Fruit fly (Drosophila melanogaster) whole organism, pupa: ENCODE measurements around the gene CG6770.
A peak's percentile ranks its signal among the peaks of the same experiment; 100 is the strongest.

Experiments
- CG15710 ChIP-seq: fragments of 200-800 bp; sonication (Bioruptor generic); optimal IDR thresholded peaks from 2 replicates; lab custom pipeline; 2018; ENCODE audit warnings: missing biosample characterization, mild to moderate bottlenecking, missing genetic modification characterization, moderate library complexity
- CG8159 ChIP-seq: fragments of 200-800 bp; sonication (Bioruptor generic); optimal IDR thresholded peaks from 3 replicates; lab custom pipeline; 2018; ENCODE audit warnings: missing biosample characterization, mild to moderate bottlenecking, missing genetic modification characterization, moderate library complexity
- CG8301 ChIP-seq: fragments of 200-800 bp; sonication (Bioruptor generic); optimal IDR thresholded peaks from 2 replicates; lab custom pipeline; 2018; ENCODE audit warnings: missing biosample characterization, mild to moderate bottlenecking, missing genetic modification characterization
- CG9948 ChIP-seq: fragments of 200-800 bp; sonication (Bioruptor generic); optimal IDR thresholded peaks from 2 replicates; lab custom pipeline; 2018; ENCODE audit warnings: missing biosample characterization, mild to moderate bottlenecking, missing genetic modification characterization, moderate library complexity
- EcR ChIP-seq: fragments of 200-800 bp; sonication (Bioruptor generic); optimal IDR thresholded peaks from 3 replicates; lab custom pipeline; 2019; ENCODE audit warnings: missing biosample characterization, missing genetic modification characterization, mild to moderate bottlenecking, moderate library complexity, missing genetic modification reagents
- Pif1B ChIP-seq: fragments of 200-800 bp; sonication (Bioruptor generic); optimal IDR thresholded peaks from 3 replicates; lab custom pipeline; 2016; ENCODE audit warnings: missing biosample characterization, missing genetic modification characterization

DNA sequence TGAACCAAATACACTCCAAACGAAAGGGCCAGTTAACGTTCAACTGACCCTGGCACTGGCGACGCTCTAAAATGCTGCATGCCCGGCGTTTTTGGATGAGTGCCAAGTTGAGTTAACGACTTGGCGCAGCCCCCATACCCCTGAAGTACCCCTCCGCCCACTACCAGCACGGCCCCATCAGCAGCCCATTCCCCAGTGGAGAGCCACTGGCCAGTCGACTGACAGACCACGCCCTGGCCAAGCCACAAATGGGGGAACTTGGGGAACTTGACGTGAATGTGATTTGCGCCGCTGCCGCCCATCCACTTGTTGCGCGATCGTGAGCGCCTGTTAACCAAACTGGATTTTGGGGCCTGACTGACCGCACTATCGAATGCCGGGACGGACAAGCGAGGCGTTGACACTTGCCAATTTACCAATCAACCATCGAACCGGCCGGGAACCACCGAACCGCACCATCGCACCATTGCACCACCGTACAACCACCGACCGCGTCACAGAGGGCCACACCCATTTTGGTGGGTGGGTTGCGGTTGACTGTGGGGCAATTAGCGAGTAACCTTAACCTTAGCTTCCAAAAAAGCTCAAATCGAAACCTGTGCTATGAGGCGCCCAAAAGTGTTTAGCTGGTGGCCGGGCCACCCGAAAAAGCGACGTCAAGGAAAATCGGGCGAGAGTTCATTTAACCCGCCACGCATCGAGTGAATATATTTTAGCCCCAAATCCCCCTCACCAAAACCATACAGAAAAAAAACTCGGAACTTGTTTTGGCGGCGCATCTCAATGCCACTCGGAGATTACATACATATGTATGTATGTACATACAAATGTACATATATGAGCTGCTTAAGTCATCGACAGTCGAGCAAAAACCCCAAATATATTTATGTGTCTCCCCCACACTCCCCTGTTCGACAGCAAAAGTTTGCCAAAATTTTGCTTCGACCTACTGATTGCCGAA lies 40.2 kb downstream of the CG6770 start:
- no peak for TF ChIP-seq CG8301 (tag; lab: Kevin White, UChicago)
- no peak for TF ChIP-seq CG8159 (tag; lab: Kevin White, UChicago)
- no peak for TF ChIP-seq CG9948 (tag; lab: Kevin White, UChicago)
- TF ChIP-seq CG15710 (tag; lab: Kevin White, UChicago): no peak
- TF ChIP-seq EcR (GFP tag; lab: Kevin White, UChicago): peak; percentile 92
- no peak for TF ChIP-seq Pif1B (GFP tag; lab: Kevin White, UChicago)
